Worm (Caenorhabditis elegans) whole organism, L4 larva: ENCODE results near the gene F25E5.2.

ENCODE experiments used
- D1046.2 ChIP-seq: fragments of 200-800 bp; sonication (Bioruptor generic); IDR thresholded peaks from 2 replicates; pipeline ENCODE4 v1.3.6; 2022; ENCODE audit warnings: missing genetic modification characterization, missing compliant biosample characterization
- F10B5.3 ChIP-seq: sonication (generic microtip); optimal IDR thresholded peaks from 2 replicates; lab custom pipeline; 2016; ENCODE audit warnings: mild to moderate bottlenecking, missing genetic modification characterization, missing compliant biosample characterization
- R02D3.7 ChIP-seq: fragments of 150-350 bp; sonication (generic microtip); optimal IDR thresholded peaks from 3 replicates; lab custom pipeline; 2014; ENCODE audit warnings: missing biosample characterization, missing genetic modification characterization
- T20F7.1 ChIP-seq: fragments of 200-800 bp; sonication (Bioruptor generic); optimal IDR thresholded peaks from 2 replicates; lab custom pipeline; 2018; ENCODE audit warnings: mild to moderate bottlenecking, missing genetic modification characterization, missing compliant biosample characterization
- Y48G9A.11 ChIP-seq: fragments of 200-800 bp; sonication (Bioruptor generic); IDR thresholded peaks from 2 replicates; pipeline ENCODE4 v1.3.6; 2022; ENCODE audit warnings: missing genetic modification reagents, missing genetic modification characterization, missing compliant biosample characterization
- Y75B8A.6 ChIP-seq: fragments of 200-800 bp; sonication (Bioruptor generic); IDR thresholded peaks from 2 replicates; pipeline ENCODE4 v1.3.6; 2022; ENCODE audit warnings: missing genetic modification reagents, missing genetic modification characterization, missing compliant biosample characterization
- attf-4 ChIP-seq: sonication (generic microtip); optimal IDR thresholded peaks from 3 replicates; lab custom pipeline; 2017; ENCODE audit warnings: missing biosample characterization, missing genetic modification characterization
- ceh-20 ChIP-seq: fragments of 200-800 bp; sonication (Bioruptor generic); IDR thresholded peaks from 2 replicates; pipeline ENCODE4 v1.3.6; 2022; ENCODE audit warnings: missing genetic modification reagents, missing genetic modification characterization, missing compliant biosample characterization
- ceh-32 ChIP-seq: sonication (generic microtip); optimal IDR thresholded peaks from 2 replicates; lab custom pipeline; 2016; ENCODE audit warnings: mild to moderate bottlenecking, missing genetic modification characterization, missing compliant biosample characterization; ENCODE audit not compliant: poor library complexity
- ceh-44 ChIP-seq: fragments of 200-800 bp; sonication (Bioruptor generic); IDR thresholded peaks from 2 replicates; pipeline ENCODE4 v1.3.6; 2022; ENCODE audit warnings: missing genetic modification reagents, missing genetic modification characterization, missing compliant biosample characterization
- ceh-62 ChIP-seq: sonication (generic microtip); optimal IDR thresholded peaks from 2 replicates; lab custom pipeline; 2017; ENCODE audit warnings: missing biosample characterization, missing genetic modification characterization
- ceh-82 ChIP-seq: sonication (generic microtip); optimal IDR thresholded peaks from 2 replicates; lab custom pipeline; 2017; ENCODE audit warnings: missing biosample characterization, missing genetic modification characterization
- cey-2 ChIP-seq: sonication (generic microtip); optimal IDR thresholded peaks from 3 replicates; lab custom pipeline; 2017; ENCODE audit warnings: missing genetic modification characterization, mild to moderate bottlenecking, missing compliant biosample characterization, antibody characterized with exemption, borderline replicate concordance; ENCODE audit not compliant: insufficient read depth
- daf-12 ChIP-seq: fragments of 150-350 bp; optimal IDR thresholded peaks from 2 replicates; lab custom pipeline; 2014; ENCODE audit warnings: missing biosample characterization, missing genetic modification reagents, missing genetic modification characterization
- daf-19 ChIP-seq: fragments of 200-800 bp; sonication (Bioruptor generic); conservative IDR thresholded peaks from 2 replicates; pipeline ENCODE4 v1.3.6; 2022; ENCODE audit warnings: missing genetic modification characterization, missing compliant biosample characterization
- dmd-6 ChIP-seq: fragments of 200-800 bp; sonication (Bioruptor generic); IDR thresholded peaks from 2 replicates; pipeline ENCODE4 v1.3.6; 2022; ENCODE audit warnings: missing genetic modification reagents, missing genetic modification characterization, missing compliant biosample characterization
- dmd-8 ChIP-seq: fragments of 200-800 bp; sonication (Bioruptor generic); IDR thresholded peaks from 2 replicates; pipeline ENCODE4 v1.3.6; 2022; ENCODE audit warnings: missing genetic modification characterization, missing compliant biosample characterization
- dve-1 ChIP-seq: sonication (generic microtip); optimal IDR thresholded peaks from 2 replicates; lab custom pipeline; 2017; ENCODE audit warnings: antibody characterized with exemption, mild to moderate bottlenecking, missing genetic modification characterization, missing compliant biosample characterization; ENCODE audit not compliant: insufficient read depth
- fos-1 ChIP-seq: fragments of 150-350 bp; optimal IDR thresholded peaks from 2 replicates; lab custom pipeline; 2014; ENCODE audit warnings: missing biosample characterization, missing genetic modification characterization
- gei-8 ChIP-seq: fragments of 200-800 bp; sonication (Bioruptor generic); optimal IDR thresholded peaks from 2 replicates; lab custom pipeline; 2018; ENCODE audit warnings: mild to moderate bottlenecking, missing genetic modification characterization, missing compliant biosample characterization
- hlh-30 ChIP-seq: sonication (generic microtip); optimal IDR thresholded peaks from 2 replicates; lab custom pipeline; 2017; ENCODE audit warnings: antibody characterized with exemption, mild to moderate bottlenecking, missing genetic modification characterization, missing compliant biosample characterization; ENCODE audit not compliant: insufficient read depth
- hmg-1.1 ChIP-seq: fragments of 200-800 bp; sonication (Bioruptor generic); IDR thresholded peaks from 2 replicates; pipeline ENCODE4 v1.3.6; 2022; ENCODE audit warnings: missing genetic modification reagents, missing genetic modification characterization, missing compliant biosample characterization
- lin-15B ChIP-seq: fragments of 150-350 bp; sonication (generic microtip); optimal IDR thresholded peaks from 3 replicates; lab custom pipeline; 2014; ENCODE audit warnings: missing biosample characterization, missing genetic modification characterization
- lin-38 ChIP-seq: fragments of 200-800 bp; sonication (Bioruptor generic); IDR thresholded peaks from 2 replicates; pipeline ENCODE4 v1.3.6; 2022; ENCODE audit warnings: missing genetic modification reagents, missing genetic modification characterization, missing compliant biosample characterization
- madf-5 ChIP-seq, 2 experiments: fragments of 200-800 bp; sonication (Bioruptor generic); IDR thresholded peaks; 2 replicates each; pipeline ENCODE4 v1.3.6; 2022; ENCODE audit warnings: missing compliant biosample characterization in 2 of 2, missing genetic modification characterization in 2 of 2
- madf-9 ChIP-seq: fragments of 200-800 bp; sonication (Bioruptor generic); conservative IDR thresholded peaks from 2 replicates; pipeline ENCODE4 v1.3.6; 2022; ENCODE audit warnings: missing genetic modification reagents, missing genetic modification characterization, missing compliant biosample characterization
- mes-2 ChIP-seq: sonication (generic microtip); optimal IDR thresholded peaks from 2 replicates; lab custom pipeline; 2016; ENCODE audit warnings: missing genotype, mild to moderate bottlenecking, missing genetic modification characterization, missing compliant biosample characterization; ENCODE audit not compliant: poor library complexity, severe bottlenecking
- nhr-10 ChIP-seq: fragments of 150-350 bp; optimal IDR thresholded peaks from 2 replicates; lab custom pipeline; 2014; ENCODE audit warnings: missing biosample characterization, missing genetic modification characterization
- nhr-102 ChIP-seq: sonication (generic microtip); optimal IDR thresholded peaks from 2 replicates; lab custom pipeline; 2016; ENCODE audit warnings: mild to moderate bottlenecking, missing genetic modification characterization, moderate library complexity, missing compliant biosample characterization
- nhr-11 ChIP-seq: fragments of 150-350 bp; optimal IDR thresholded peaks from 2 replicates; lab custom pipeline; 2014; ENCODE audit warnings: missing biosample characterization, missing genetic modification characterization
- nhr-111 ChIP-seq: fragments of 200-800 bp; sonication (Bioruptor generic); optimal IDR thresholded peaks from 2 replicates; lab custom pipeline; 2018; ENCODE audit warnings: mild to moderate bottlenecking, missing genetic modification characterization, missing compliant biosample characterization
- nhr-25 ChIP-seq: sonication (generic microtip); optimal IDR thresholded peaks from 2 replicates; lab custom pipeline; 2017; ENCODE audit warnings: missing genetic modification characterization, mild to moderate bottlenecking, missing compliant biosample characterization, antibody characterized with exemption, moderate library complexity, borderline replicate concordance; ENCODE audit not compliant: insufficient read depth
- nhr-28 ChIP-seq: fragments of 150-350 bp; optimal IDR thresholded peaks from 2 replicates; lab custom pipeline; 2014; ENCODE audit warnings: missing biosample characterization, missing genetic modification characterization
- nhr-6 ChIP-seq: fragments of 150-350 bp; optimal IDR thresholded peaks from 2 replicates; lab custom pipeline; 2014; ENCODE audit warnings: missing biosample characterization, missing genetic modification characterization
- pha-4 ChIP-seq, 2 experiments: fragments of 150-350 bp in 1 of 2; fragments of 200-800 bp in 1 of 2; sonication (Bioruptor generic) in 1 of 2; IDR thresholded peaks in 1 of 2; optimal IDR thresholded peaks in 1 of 2; 2 replicates each; pipeline versions ENCODE4 v1.3.6 to Lab custom; 2014 to 2022; ENCODE audit warnings: missing genetic modification characterization in 2 of 2, missing genetic modification reagents in 2 of 2, missing biosample characterization in 1 of 2, missing compliant biosample characterization in 1 of 2
- pqm-1 ChIP-seq: sonication (generic microtip); optimal IDR thresholded peaks from 2 replicates; lab custom pipeline; 2017; ENCODE audit warnings: missing biosample characterization, missing genetic modification characterization
- sdz-12 ChIP-seq: fragments of 200-800 bp; sonication (Bioruptor generic); optimal IDR thresholded peaks from 2 replicates; lab custom pipeline; 2018; ENCODE audit warnings: mild to moderate bottlenecking, missing genetic modification characterization, missing compliant biosample characterization
- snpc-1.2 ChIP-seq: fragments of 200-800 bp; sonication (Bioruptor generic); IDR thresholded peaks from 2 replicates; pipeline ENCODE4 v1.3.6; 2022; ENCODE audit warnings: missing genetic modification reagents, missing genetic modification characterization, missing compliant biosample characterization
- unc-130 ChIP-seq: sonication (generic microtip); optimal IDR thresholded peaks from 2 replicates; lab custom pipeline; 2016; ENCODE audit warnings: missing genetic modification reagents, missing genetic modification characterization, missing compliant biosample characterization
- unc-62 ChIP-seq, 3 experiments: fragments of 150-350 bp in 1 of 3; sonication (generic microtip); optimal IDR thresholded peaks in 2 of 3; peaks in 1 of 3; 1 replicate in 1 of 3; 2 replicates in 2 of 3; lab custom pipeline; 2014 to 2017; ENCODE audit warnings: missing biosample characterization in 3 of 3, missing genetic modification characterization in 3 of 3, missing genetic modification reagents in 3 of 3, missing genotype in 1 of 3
- zfp-3 ChIP-seq: fragments of 200-800 bp; sonication (Bioruptor generic); conservative IDR thresholded peaks from 2 replicates; pipeline ENCODE4 v1.3.6; 2022; ENCODE audit warnings: missing genetic modification reagents, missing genetic modification characterization, missing compliant biosample characterization
- zip-11 ChIP-seq: fragments of 200-800 bp; sonication (Bioruptor generic); IDR thresholded peaks from 2 replicates; pipeline ENCODE4 v1.3.6; 2022; ENCODE audit warnings: missing genetic modification characterization, missing compliant biosample characterization
- ztf-7 ChIP-seq: fragments of 150-350 bp; optimal IDR thresholded peaks from 2 replicates; lab custom pipeline; 2014; ENCODE audit warnings: missing biosample characterization, missing genetic modification characterization

F25E5.2 gene

ce11 chrV:7455008-7455407 is at the start of gene F25E5.2:
Gene F25E5.2 (plus strand): TSS chrV:7455308.
- TF ChIP-seq fos-1 (tag; lab: Kevin White, UChicago) (no peak), dve-1 (tag; lab: Kevin White, UChicago) (no peak), lin-38 (GFP tag; lab: Robert Waterston, UW) (no peak), pqm-1 (tag; lab: Kevin White, UChicago) (no peak), ceh-62 (tag; lab: Kevin White, UChicago) (no peak)

DNA sequence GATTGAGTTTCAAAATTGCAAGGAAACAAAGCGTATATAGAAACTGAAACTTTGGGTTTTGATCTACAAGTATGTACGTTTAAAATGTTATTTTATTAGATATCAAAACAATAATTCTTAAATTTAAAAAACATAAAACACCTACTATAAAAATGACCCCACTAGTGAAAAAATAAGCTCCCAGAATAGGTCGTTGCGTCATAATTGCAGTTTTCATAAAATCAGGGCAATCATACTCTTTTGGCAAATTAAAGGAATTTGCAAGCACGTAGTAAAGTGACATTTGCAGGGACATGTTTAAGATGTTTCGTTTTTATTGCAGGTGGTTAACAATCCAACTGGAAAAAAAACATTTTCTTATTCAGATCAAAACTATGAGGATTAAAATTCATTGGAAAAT is 46.6 kb upstream of the F25E5.2 start, which contains the start of gene srt-6:
srt-6 (minus strand) TSS at position 295 of the 400 bp plus-strand sequence.
- TF ChIP-seq nhr-10 (tag; lab: Kevin White, UChicago) (no peak), daf-19 (GFP tag; lab: Robert Waterston, UW) (no peak), T20F7.1 (GFP tag; lab: Kevin White, UChicago) (no peak), nhr-28 (tag; lab: Kevin White, UChicago) (no peak), F10B5.3 (tag; lab: Kevin White, UChicago) (no peak), hlh-30 (no peak), nhr-11 (no peak), Y48G9A.11 (GFP tag; lab: Robert Waterston, UW) (no peak), madf-5 (GFP tag; IDR thresholded peaks at IDR 0.05; lab: Robert Waterston, UW) (no peak), nhr-6 (tag; lab: Kevin White, UChicago) (no peak), mes-2 (tag; lab: Kevin White, UChicago) (no peak), cey-2 (no peak), madf-9 (no peak), hmg-1.1 (GFP tag; lab: Robert Waterston, UW) (no peak)

DNA sequence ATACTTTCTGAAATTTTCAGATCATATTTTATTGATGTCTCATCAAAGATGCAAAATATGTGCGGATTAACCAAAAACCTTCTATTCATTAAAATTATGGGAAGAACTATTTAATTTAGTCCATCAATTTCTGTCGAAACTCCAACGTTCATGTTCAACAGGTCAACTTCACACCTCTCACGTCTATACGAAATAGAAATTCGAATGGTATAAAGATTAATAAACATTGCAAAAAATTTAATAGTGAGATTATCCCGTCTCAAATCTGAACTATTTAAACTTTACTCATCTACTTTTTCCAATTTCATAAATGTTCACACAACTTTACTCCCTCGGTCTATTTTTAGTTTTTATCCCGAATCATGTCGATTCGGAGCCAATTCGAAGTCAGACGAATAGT is 45.5 kb upstream of the F25E5.2 start, which contains the start of gene R13D7.2:
R13D7.2 (plus strand) TSS at position 301 of the 400 bp plus-strand sequence.
- TF ChIP-seq ceh-44 (GFP tag; lab: Robert Waterston, UW) (no peak), unc-62 (GFP tag; optimal IDR thresholded peaks at IDR 0.05 in 1 of 2; lab: Kevin White, UChicago) (no peak), unc-62 (tag; optimal IDR thresholded peaks at IDR 0.05; lab: Kevin White, UChicago) (no peak), ceh-82 (tag; lab: Kevin White, UChicago) (no peak), F10B5.3 (tag; lab: Kevin White, UChicago) (no peak), attf-4 (tag; lab: Kevin White, UChicago) (no peak), madf-9 (no peak), T20F7.1 (GFP tag; lab: Kevin White, UChicago) (no peak), zfp-3 (GFP tag; lab: Robert Waterston, UW) (no peak), Y75B8A.6 (GFP tag; lab: Robert Waterston, UW) (no peak), sdz-12 (GFP tag; lab: Kevin White, UChicago) (no peak), lin-38 (GFP tag; lab: Robert Waterston, UW) (no peak), dmd-6 (no peak), cey-2 (no peak), unc-130 (GFP tag; lab: Kevin White, UChicago) (no peak), R02D3.7 (tag; lab: Kevin White, UChicago) (no peak), snpc-1.2 (no peak), nhr-102 (tag; lab: Kevin White, UChicago) (no peak)

ce11 chrV:7411695-7412094 is 43.4 kb upstream of the F25E5.2 start, which contains the start of gene str-41:
Gene str-41 (plus strand): TSS chrV:7411995.
- TF ChIP-seq pqm-1 (tag; lab: Kevin White, UChicago) (no peak), madf-9 (no peak), nhr-25 (no peak), attf-4 (tag; lab: Kevin White, UChicago) (no peak), daf-12 (tag; lab: Kevin White, UChicago) (no peak), zip-11 (GFP tag; lab: Robert Waterston, UW) (no peak), gei-8 (no peak), nhr-111 (GFP tag; lab: Kevin White, UChicago) (no peak), unc-130 (GFP tag; lab: Kevin White, UChicago) (no peak), D1046.2 (GFP tag; lab: Robert Waterston, UW) (no peak), pha-4 (GFP tag; IDR thresholded peaks at IDR 0.05; lab: Robert Waterston, UW) (no peak), pha-4 (tag; optimal IDR thresholded peaks at IDR 0.05; lab: Kevin White, UChicago) (no peak), ceh-20 (GFP tag; lab: Robert Waterston, UW) (no peak), daf-19 (GFP tag; lab: Robert Waterston, UW) (no peak), nhr-10 (tag; lab: Kevin White, UChicago) (no peak), ztf-7 (no peak), nhr-102 (tag; lab: Kevin White, UChicago) (no peak), dmd-8 (GFP tag; lab: Robert Waterston, UW) (no peak), ceh-32 (tag; lab: Kevin White, UChicago) (no peak), nhr-6 (tag; lab: Kevin White, UChicago) (no peak), lin-15B (tag; lab: Kevin White, UChicago) (no peak)
